Worm (Caenorhabditis elegans): ENCODE measurements around the gene egg-2.

DNA sequence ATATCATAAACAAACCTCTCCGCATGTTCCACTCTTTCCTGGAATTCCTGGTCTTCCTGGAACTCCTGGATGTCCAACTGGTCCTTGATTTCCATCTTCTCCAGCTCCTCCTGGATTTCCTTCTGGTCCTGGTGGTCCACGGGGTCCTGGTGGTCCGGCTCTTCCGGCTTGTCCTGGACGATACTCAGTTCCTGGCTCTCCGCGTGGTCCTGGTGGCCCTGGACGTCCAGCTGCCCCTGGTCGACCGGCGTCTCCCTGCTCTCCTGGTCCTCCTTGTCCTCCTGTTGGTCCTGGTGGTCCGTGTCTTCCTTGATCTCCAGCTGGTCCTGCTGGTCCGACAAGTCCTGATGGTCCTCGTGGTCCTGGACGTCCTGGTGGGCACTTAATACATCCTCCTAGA is 40.7 kb downstream of the egg-2 start:
- TF ChIP-seq nhr-28 (tag; optimal IDR thresholded peaks at IDR 0.05): no peak
- TF ChIP-seq jun-1 (tag; optimal IDR thresholded peaks at IDR 0.05): no peak
- no peak for TF ChIP-seq elt-2 (tag; optimal IDR thresholded peaks at IDR 0.05)
- TF ChIP-seq aly-2 (tag; optimal IDR thresholded peaks at IDR 0.05): no peak
- no peak for TF ChIP-seq egl-5 (tag; optimal IDR thresholded peaks at IDR 0.05)
- no peak for TF ChIP-seq lin-15B (tag; optimal IDR thresholded peaks at IDR 0.05)
- no peak for TF ChIP-seq ceh-16 (tag; optimal IDR thresholded peaks at IDR 0.05)
- no peak for TF ChIP-seq zag-1 (tag; optimal IDR thresholded peaks at IDR 0.05)
- no peak for TF ChIP-seq tbx-2 (tag; optimal IDR thresholded peaks at IDR 0.05)
- no peak for TF ChIP-seq lsy-12 (tag; optimal IDR thresholded peaks at IDR 0.05)
- TF ChIP-seq unc-62 (GFP tag; optimal IDR thresholded peaks at IDR 0.05): no peak
- TF ChIP-seq lin-39 (tag; optimal IDR thresholded peaks at IDR 0.05): no peak
- TF ChIP-seq ama-1 (optimal IDR thresholded peaks at IDR 0.05): no peak
- TF ChIP-seq unc-39 (tag; optimal IDR thresholded peaks at IDR 0.05): no peak
